Fruit fly (Drosophila melanogaster) whole organism, adult: ENCODE results near the gene Trx2.

ENCODE experiments used
- CG1620 ChIP-seq: fragments of 200-800 bp; sonication (Bioruptor generic); optimal IDR thresholded peaks from 2 replicates; lab custom pipeline; 2016; ENCODE audit warnings: missing biosample characterization, missing genetic modification characterization
- CG33017 ChIP-seq: fragments of 200-800 bp; sonication (Bioruptor generic); optimal IDR thresholded peaks from 2 replicates; lab custom pipeline; 2018; ENCODE audit warnings: missing biosample characterization, mild to moderate bottlenecking, missing genetic modification characterization, moderate library complexity
- Mnt ChIP-seq: fragments of 200-800 bp; sonication (Bioruptor generic); optimal IDR thresholded peaks from 2 replicates; lab custom pipeline; 2016; ENCODE audit warnings: missing biosample characterization, mild to moderate bottlenecking, missing genetic modification characterization
- cic ChIP-seq: fragments of 200-800 bp; sonication (Bioruptor generic); optimal IDR thresholded peaks from 2 replicates; lab custom pipeline; 2017; ENCODE audit warnings: missing biosample characterization, mild to moderate bottlenecking, missing genetic modification characterization, moderate library complexity

dm6 chr2L:9598390-9598789 is 14.6 kb upstream of the Trx2 start:
- TF ChIP-seq cic (GFP tag; lab: Kevin White, UChicago) (no peak), CG33017 (tag; lab: Kevin White, UChicago) (no peak), CG1620 (GFP tag; lab: Kevin White, UChicago) (no peak), Mnt (no peak)
